Worm (Caenorhabditis elegans) whole organism, L1 larva: Measurements from ENCODE around the gene F26G1.11.

Experiments
- C04F5.9 ChIP-seq: sonication (generic microtip); optimal IDR thresholded peaks from 2 replicates; lab custom pipeline; 2016; ENCODE audit warnings: missing genetic modification characterization, missing compliant biosample characterization
- ceh-82 ChIP-seq, 3 experiments: fragments of 150-350 bp in 1 of 3; sonication (generic microtip) in 2 of 3; optimal IDR thresholded peaks; 2 replicates each; lab custom pipeline; 2014 to 2017; ENCODE audit warnings: missing biosample characterization in 3 of 3, missing genetic modification characterization in 3 of 3
- egl-27 ChIP-seq, 2 experiments: fragments of 150-350 bp in 1 of 2; sonication (generic microtip); optimal IDR thresholded peaks; 3 replicates each; lab custom pipeline; 2017 to 2018; ENCODE audit warnings: missing biosample characterization in 2 of 2, missing genetic modification characterization in 2 of 2, missing genetic modification reagents in 2 of 2
- grh-1 ChIP-seq: fragments of 200-800 bp; sonication (Bioruptor generic); IDR thresholded peaks from 2 replicates; pipeline ENCODE4 v1.3.6; 2022; ENCODE audit warnings: missing genetic modification reagents, missing genetic modification characterization, missing compliant biosample characterization
- lin-39 ChIP-seq: fragments of 150-350 bp; optimal IDR thresholded peaks from 2 replicates; lab custom pipeline; 2014; ENCODE audit warnings: missing biosample characterization, missing genetic modification reagents, missing genetic modification characterization
- lsy-2 ChIP-seq, 2 experiments: fragments of 150-350 bp; optimal IDR thresholded peaks; 2 replicates each; lab custom pipeline; 2014; ENCODE audit warnings: missing biosample characterization in 2 of 2, missing genetic modification characterization in 2 of 2
- mdl-1 ChIP-seq, 2 experiments: fragments of 150-350 bp; optimal IDR thresholded peaks; 2 replicates each; lab custom pipeline; 2014 to 2017; ENCODE audit warnings: missing biosample characterization in 2 of 2, missing genetic modification characterization in 2 of 2, inconsistent platforms in 1 of 2
- nhr-12 ChIP-seq: sonication (generic microtip); optimal IDR thresholded peaks from 2 replicates; lab custom pipeline; 2017; ENCODE audit warnings: missing biosample characterization, missing genetic modification characterization
- nhr-76 ChIP-seq: sonication (generic microtip); optimal IDR thresholded peaks from 2 replicates; lab custom pipeline; 2017; ENCODE audit warnings: missing biosample characterization, missing genetic modification characterization
- sox-4 ChIP-seq: sonication (generic microtip); optimal IDR thresholded peaks from 2 replicates; lab custom pipeline; 2016; ENCODE audit warnings: missing genetic modification characterization, missing compliant biosample characterization
- unc-62 ChIP-seq: fragments of 150-350 bp; optimal IDR thresholded peaks from 2 replicates; lab custom pipeline; 2014; ENCODE audit warnings: missing biosample characterization, missing genetic modification reagents, missing genetic modification characterization
- zag-1 ChIP-seq: fragments of 150-350 bp; optimal IDR thresholded peaks from 2 replicates; lab custom pipeline; 2014; ENCODE audit warnings: missing biosample characterization, missing genetic modification characterization
- ztf-4 ChIP-seq: fragments of 150-350 bp; optimal IDR thresholded peaks from 2 replicates; lab custom pipeline; 2014; ENCODE audit warnings: missing biosample characterization, missing genetic modification characterization

DNA sequence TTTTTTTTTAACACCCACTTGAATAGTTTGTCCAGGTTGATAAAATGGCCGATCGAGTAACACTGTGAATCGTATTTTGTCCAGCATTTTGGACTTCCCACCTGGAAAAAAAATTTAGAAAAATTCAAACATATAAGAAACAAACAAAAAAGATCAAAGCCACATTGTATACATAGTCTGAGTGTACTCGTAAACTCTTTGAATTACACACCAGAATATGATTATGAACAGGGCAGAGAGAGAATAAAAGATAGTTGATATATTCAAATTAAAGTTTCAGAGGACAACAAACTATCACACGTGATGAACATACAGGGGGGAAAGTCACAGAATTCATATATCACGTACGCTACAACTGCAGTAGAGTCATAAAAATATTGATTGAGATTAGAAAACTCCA lies 10.7 kb upstream of the F26G1.11 start, which contains the start of gene ttm-2:
- TF ChIP-seq ztf-4 (tag; lab: Kevin White, UChicago), result no peak
- no peak for TF ChIP-seq egl-27 (tag; optimal IDR thresholded peaks at IDR 0.05; lab: Kevin White, UChicago)
- TF ChIP-seq C04F5.9 (tag; lab: Kevin White, UChicago), result no peak
- TF ChIP-seq nhr-76, result no peak
- TF ChIP-seq grh-1, result no peak
- TF ChIP-seq lsy-2 (tag; optimal IDR thresholded peaks at IDR 0.05; lab: Kevin White, UChicago), result no peak
- no peak for TF ChIP-seq nhr-12 (tag; lab: Kevin White, UChicago)
- TF ChIP-seq mdl-1 (tag; optimal IDR thresholded peaks at IDR 0.05; lab: Kevin White, UChicago), result no peak
- no peak for TF ChIP-seq zag-1
- no peak for TF ChIP-seq lin-39 (tag; lab: Kevin White, UChicago)
- no peak for TF ChIP-seq unc-62 (GFP tag; lab: Kevin White, UChicago)
- TF ChIP-seq ceh-82 (tag; optimal IDR thresholded peaks at IDR 0.05; lab: Kevin White, UChicago), result no peak
- no peak for TF ChIP-seq sox-4 (tag; lab: Kevin White, UChicago)
